Fruit fly (Drosophila melanogaster) whole organism, wandering third instar larva: ENCODE measurements around the gene CG3841.
A peak's percentile ranks its signal among the peaks of the same experiment; 100 is the strongest.

ENCODE experiments used
- CG9705 ChIP-seq: fragments of 200-800 bp; sonication (Bioruptor generic); optimal IDR thresholded peaks from 2 replicates; lab custom pipeline; 2018; ENCODE audit warnings: missing biosample characterization, mild to moderate bottlenecking, missing genetic modification characterization
- CrebA ChIP-seq: fragments of 200-800 bp; sonication (Bioruptor generic); optimal IDR thresholded peaks from 2 replicates; lab custom pipeline; 2016; ENCODE audit warnings: missing biosample characterization, mild to moderate bottlenecking, missing genetic modification characterization, borderline replicate concordance
- Dfd ChIP-seq: fragments of >200 bp; optimal IDR thresholded peaks from 2 replicates; lab custom pipeline; 2017; ENCODE audit warnings: missing biosample characterization, missing genetic modification characterization
- Dif ChIP-seq: fragments of 200-275, 200-300 bp; sonication (Bioruptor generic); optimal IDR thresholded peaks from 2 replicates; lab custom pipeline; 2018; ENCODE audit warnings: missing biosample characterization, missing genetic modification characterization; ENCODE audit not compliant: partially characterized antibody
- GATAd ChIP-seq: sonication (Bioruptor generic); optimal IDR thresholded peaks from 2 replicates; lab custom pipeline; 2016; ENCODE audit warnings: missing biosample characterization, missing genetic modification characterization
- Hr78 ChIP-seq: fragments of >200 bp; optimal IDR thresholded peaks from 2 replicates; lab custom pipeline; 2017; ENCODE audit warnings: missing biosample characterization, missing genetic modification characterization
- Hr83 ChIP-seq: fragments of 200-300 bp; sonication (Bioruptor generic); optimal IDR thresholded peaks from 2 replicates; lab custom pipeline; 2016; ENCODE audit warnings: missing biosample characterization, mild to moderate bottlenecking, missing genetic modification characterization, moderate library complexity; ENCODE audit not compliant: poor library complexity, severe bottlenecking
- Jra ChIP-seq: sonication (Bioruptor generic); optimal IDR thresholded peaks from 2 replicates; lab custom pipeline; 2016; ENCODE audit warnings: missing biosample characterization, missing genetic modification characterization
- Mio ChIP-seq: sonication (Bioruptor generic); optimal IDR thresholded peaks from 2 replicates; lab custom pipeline; 2016; ENCODE audit warnings: missing biosample characterization, missing genetic modification characterization
- Myc ChIP-seq: fragments of >200 bp; optimal IDR thresholded peaks from 2 replicates; lab custom pipeline; 2017
- N ChIP-seq: fragments of >200 bp; optimal IDR thresholded peaks from 2 replicates; lab custom pipeline; 2018; ENCODE audit warnings: missing biosample characterization, missing external identifiers, missing genetic modification characterization
- OdsH ChIP-seq: fragments of 200-800 bp; sonication (Bioruptor generic); optimal IDR thresholded peaks from 2 replicates; lab custom pipeline; 2016; ENCODE audit warnings: missing biosample characterization, mild to moderate bottlenecking, missing genetic modification characterization
- Rel ChIP-seq, 2 experiments: fragments of 200-800 bp; sonication (Bioruptor generic) in 1 of 2; optimal IDR thresholded peaks; 2 replicates in 1 of 2; 3 replicates in 1 of 2; lab custom pipeline; 2016 to 2019; ENCODE audit warnings: mild to moderate bottlenecking in 2 of 2, missing biosample characterization in 2 of 2, missing genetic modification characterization in 2 of 2, moderate library complexity in 1 of 2
- Sp1 ChIP-seq: fragments of 200-800 bp; sonication (Bioruptor generic); optimal IDR thresholded peaks from 3 replicates; lab custom pipeline; 2019; ENCODE audit warnings: missing biosample characterization, mild to moderate bottlenecking, missing genetic modification characterization, moderate library complexity
- Vsx2 ChIP-seq: fragments of 200-300, 225-300 bp; sonication (Bioruptor generic); optimal IDR thresholded peaks from 2 replicates; lab custom pipeline; 2018; ENCODE audit warnings: missing biosample characterization, missing genetic modification characterization; ENCODE audit not compliant: partially characterized antibody
- br ChIP-seq: fragments of 200-800 bp; sonication (Bioruptor generic); optimal IDR thresholded peaks from 2 replicates; lab custom pipeline; 2016; ENCODE audit warnings: missing biosample characterization, missing genetic modification characterization
- brk ChIP-seq: fragments of 200-800 bp; sonication (Bioruptor generic); optimal IDR thresholded peaks from 2 replicates; lab custom pipeline; 2016; ENCODE audit warnings: missing biosample characterization, mild to moderate bottlenecking, missing genetic modification characterization
- dl ChIP-seq, 2 experiments: fragments of 175-275, 200-275 bp in 1 of 2; fragments of 200-275 bp in 1 of 2; sonication (Bioruptor generic); optimal IDR thresholded peaks; lab custom pipeline; 2018; ENCODE audit warnings: mild to moderate bottlenecking in 2 of 2, missing biosample characterization in 2 of 2, missing genetic modification characterization in 2 of 2, moderate library complexity in 2 of 2; ENCODE audit not compliant: partially characterized antibody in 2 of 2, insufficient read depth in 1 of 2
- dsf ChIP-seq: sonication (Bioruptor generic); optimal IDR thresholded peaks from 2 replicates; lab custom pipeline; 2016; ENCODE audit warnings: missing biosample characterization, missing genetic modification characterization, borderline replicate concordance
- ey ChIP-seq: fragments of 200-800 bp; sonication (Bioruptor generic); optimal IDR thresholded peaks from 2 replicates; lab custom pipeline; 2016; ENCODE audit warnings: missing biosample characterization, missing genetic modification characterization
- foxo ChIP-seq, 2 experiments: fragments of 200-800 bp; sonication (Bioruptor generic); optimal IDR thresholded peaks; 2 replicates in 1 of 2; 3 replicates in 1 of 2; lab custom pipeline; 2016 to 2017; ENCODE audit warnings: missing biosample characterization in 2 of 2, missing genetic modification characterization in 2 of 2
- fru ChIP-seq: fragments of 200-800 bp; sonication (Bioruptor generic); optimal IDR thresholded peaks from 3 replicates; lab custom pipeline; 2016; ENCODE audit warnings: missing biosample characterization, mild to moderate bottlenecking, missing genetic modification characterization
- h ChIP-seq: fragments of 200-800 bp; sonication (Bioruptor generic); optimal IDR thresholded peaks from 3 replicates; lab custom pipeline; 2016; ENCODE audit warnings: missing biosample characterization, mild to moderate bottlenecking, missing genetic modification characterization
- jim ChIP-seq: fragments of 175-275, 200-325 bp; sonication (Bioruptor generic); optimal IDR thresholded peaks from 2 replicates; lab custom pipeline; 2016; ENCODE audit warnings: missing biosample characterization, mild to moderate bottlenecking, missing genetic modification characterization
- rgr ChIP-seq: fragments of 200-800 bp; sonication (Bioruptor generic); optimal IDR thresholded peaks from 3 replicates; lab custom pipeline; 2016; ENCODE audit warnings: missing biosample characterization, mild to moderate bottlenecking, missing genetic modification characterization
- sage ChIP-seq: fragments of 200-800 bp; sonication (Bioruptor generic); optimal IDR thresholded peaks from 2 replicates; lab custom pipeline; 2016; ENCODE audit warnings: missing biosample characterization, mild to moderate bottlenecking, missing genetic modification characterization
- tai ChIP-seq: sonication (Bioruptor generic); optimal IDR thresholded peaks from 2 replicates; lab custom pipeline; 2016; ENCODE audit warnings: missing biosample characterization, missing genetic modification characterization
- usp ChIP-seq: fragments of >200 bp; optimal IDR thresholded peaks from 2 replicates; lab custom pipeline; 2017; ENCODE audit warnings: missing biosample characterization, missing genetic modification characterization
- woc ChIP-seq: sonication (Bioruptor generic); optimal IDR thresholded peaks from 2 replicates; lab custom pipeline; 2016; ENCODE audit warnings: missing biosample characterization, mild to moderate bottlenecking, missing genetic modification characterization

CG3841 gene

dm6 chr2L:9601220-9601619 lies 11.9 kb downstream of the CG3841 start:
- TF ChIP-seq usp (GFP tag; lab: Kevin White, UChicago) = no peak
- no peak for TF ChIP-seq tai
- TF ChIP-seq dl (GFP tag; optimal IDR thresholded peaks at IDR 0.05; lab: Kevin White, UChicago; ENCODE audit: insufficient read depth in 1 of 2, partially characterized antibody in 2 of 2) = no peak
- no peak for TF ChIP-seq br (GFP tag; lab: Kevin White, UChicago)
- no peak for TF ChIP-seq Rel (GFP tag; optimal IDR thresholded peaks at IDR 0.05; lab: Kevin White, UChicago)
- no peak for TF ChIP-seq Rel (tag; optimal IDR thresholded peaks at IDR 0.05; lab: Kevin White, UChicago)
- TF ChIP-seq GATAd = no peak
- no peak for TF ChIP-seq ey
- no peak for TF ChIP-seq Sp1 (GFP tag; lab: Kevin White, UChicago)
- no peak for TF ChIP-seq woc (GFP tag; lab: Kevin White, UChicago)
- no peak for TF ChIP-seq Myc (lab: Kevin White, UChicago)
- TF ChIP-seq foxo (GFP tag; optimal IDR thresholded peaks at IDR 0.05; lab: Kevin White, UChicago) = no peak
- TF ChIP-seq fru (GFP tag; lab: Kevin White, UChicago) = no peak
- no peak for TF ChIP-seq OdsH (GFP tag; lab: Kevin White, UChicago)
- TF ChIP-seq Vsx2 = no peak
- no peak for TF ChIP-seq h
- no peak for TF ChIP-seq CG9705 (GFP tag; lab: Kevin White, UChicago)
- TF ChIP-seq Hr83 (GFP tag; lab: Kevin White, UChicago) = no peak
- no peak for TF ChIP-seq Dfd (GFP tag; lab: Kevin White, UChicago)

- TF ChIP-seq Dif (GFP tag; lab: Kevin White, UChicago) = no peak
- TF ChIP-seq dl (GFP tag; optimal IDR thresholded peaks at IDR 0.05; lab: Kevin White, UChicago; ENCODE audit: insufficient read depth in 1 of 2, partially characterized antibody in 2 of 2) = no peak
- no peak for TF ChIP-seq tai
- no peak for TF ChIP-seq Vsx2
- no peak for TF ChIP-seq Myc (lab: Kevin White, UChicago)
- no peak for TF ChIP-seq GATAd
- no peak for TF ChIP-seq woc (GFP tag; lab: Kevin White, UChicago)
These were observed 12.8 kb downstream of the CG3841 start for dm6 chr2L:9602103-9602502.

dm6 chr2L:9607997-9608563 lies 18.8 kb downstream of the CG3841 start, which contains the start of gene gcm2:
gcm2 (plus strand) TSS chr2L:9608562.
- TF ChIP-seq Dif (GFP tag; lab: Kevin White, UChicago) (peak; percentile 50), GATAd (no peak), dl (GFP tag; optimal IDR thresholded peaks at IDR 0.05; lab: Kevin White, UChicago; ENCODE audit: insufficient read depth in 1 of 2, partially characterized antibody in 2 of 2) (peak; percentile 20 to 27), dsf (no peak)

- TF ChIP-seq usp (GFP tag; lab: Kevin White, UChicago) (no peak), tai (no peak), Sp1 (GFP tag; lab: Kevin White, UChicago) (no peak), Hr78 (no peak), Dfd (GFP tag; lab: Kevin White, UChicago) (no peak), rgr (GFP tag; lab: Kevin White, UChicago) (no peak), N (GFP tag; lab: Kevin White, UChicago) (no peak), Jra (GFP tag; lab: Kevin White, UChicago) (no peak), foxo (GFP tag; optimal IDR thresholded peaks at IDR 0.05; lab: Kevin White, UChicago) (no peak), br (GFP tag; lab: Kevin White, UChicago) (no peak), brk (GFP tag; lab: Kevin White, UChicago) (no peak), sage (GFP tag; lab: Kevin White, UChicago) (no peak), Mio (GFP tag; lab: Kevin White, UChicago) (no peak)
These were observed 20.1 kb downstream of the CG3841 start for dm6 chr2L:9609337-9609856.

dm6 chr2L:9612654-9613005 lies 23.4 kb downstream of the CG3841 start:
- TF ChIP-seq fru (GFP tag; lab: Kevin White, UChicago) (no peak), Vsx2 (no peak), Mio (GFP tag; lab: Kevin White, UChicago) (no peak), brk (GFP tag; lab: Kevin White, UChicago) (no peak), usp (GFP tag; lab: Kevin White, UChicago) (no peak), CG9705 (GFP tag; lab: Kevin White, UChicago) (no peak), Myc (lab: Kevin White, UChicago) (no peak), jim (no peak), Dfd (GFP tag; lab: Kevin White, UChicago) (no peak), tai (no peak), woc (GFP tag; lab: Kevin White, UChicago) (no peak), dl (GFP tag; optimal IDR thresholded peaks at IDR 0.05; lab: Kevin White, UChicago; ENCODE audit: insufficient read depth in 1 of 2, partially characterized antibody in 2 of 2) (no peak), Jra (GFP tag; lab: Kevin White, UChicago) (no peak), dsf (no peak), CrebA (GFP tag; lab: Kevin White, UChicago) (no peak), N (GFP tag; lab: Kevin White, UChicago) (no peak), Hr83 (GFP tag; lab: Kevin White, UChicago) (no peak), rgr (GFP tag; lab: Kevin White, UChicago) (no peak)
